Fruit fly (Drosophila melanogaster) whole organism, prepupa: Measurements from ENCODE around the gene CG13625.

Source experiments
- CG10631 ChIP-seq: fragments of 200-800 bp; sonication (Bioruptor generic); optimal IDR thresholded peaks from 2 replicates; lab custom pipeline; 2016; ENCODE audit warnings: missing biosample characterization, missing genetic modification characterization
- CG11294 ChIP-seq: fragments of 200-800 bp; sonication (Bioruptor generic); IDR thresholded peaks from 2 replicates; pipeline ENCODE4 v1.3.6; 2022; ENCODE audit warnings: missing biosample characterization, missing genetic modification characterization
- CG11762 ChIP-seq: fragments of 200-800 bp; sonication (Bioruptor generic); optimal IDR thresholded peaks from 3 replicates; lab custom pipeline; 2016; ENCODE audit warnings: missing biosample characterization, missing genetic modification characterization; ENCODE audit not compliant: insufficient read depth
- CG11902 ChIP-seq: fragments of 200-800 bp; sonication (Bioruptor generic); optimal IDR thresholded peaks from 3 replicates; lab custom pipeline; 2016; ENCODE audit warnings: missing biosample characterization, missing genetic modification characterization
- CG15336 ChIP-seq: fragments of 200-800 bp; sonication (Bioruptor generic); IDR thresholded peaks from 2 replicates; pipeline ENCODE4 v1.3.6; 2022; ENCODE audit warnings: missing biosample characterization, missing genetic modification characterization
- CG1621 ChIP-seq: fragments of 200-800 bp; sonication (Bioruptor generic); optimal IDR thresholded peaks from 3 replicates; lab custom pipeline; 2018; ENCODE audit warnings: missing biosample characterization, mild to moderate bottlenecking, missing genetic modification characterization
- CG16779 ChIP-seq: fragments of 200-800 bp; sonication (Bioruptor generic); optimal IDR thresholded peaks from 3 replicates; lab custom pipeline; 2017; ENCODE audit warnings: missing biosample characterization, mild to moderate bottlenecking, missing genetic modification characterization
- CG32006 ChIP-seq: fragments of 200-800 bp; sonication (Bioruptor generic); optimal IDR thresholded peaks from 3 replicates; lab custom pipeline; 2017; ENCODE audit warnings: missing biosample characterization, mild to moderate bottlenecking, missing genetic modification characterization
- CG3919 ChIP-seq: fragments of 200-800 bp; sonication (Bioruptor generic); optimal IDR thresholded peaks from 3 replicates; lab custom pipeline; 2016; ENCODE audit warnings: missing biosample characterization, missing genetic modification characterization
- CG4318 ChIP-seq: fragments of 200-800 bp; sonication (Bioruptor generic); optimal IDR thresholded peaks from 3 replicates; lab custom pipeline; 2017; ENCODE audit warnings: missing biosample characterization, mild to moderate bottlenecking, missing genetic modification characterization
- CG6163 ChIP-seq: fragments of 200-800 bp; sonication (Bioruptor generic); IDR thresholded peaks from 3 replicates; pipeline ENCODE4 v1.3.6; 2022; ENCODE audit warnings: missing biosample characterization, missing genetic modification characterization
- CG6276 ChIP-seq: fragments of 200-800 bp; sonication (Bioruptor generic); optimal IDR thresholded peaks from 2 replicates; lab custom pipeline; 2017; ENCODE audit warnings: missing biosample characterization, mild to moderate bottlenecking, missing genetic modification characterization
- CG6792 ChIP-seq: fragments of 200-800 bp; sonication (Bioruptor generic); optimal IDR thresholded peaks from 3 replicates; lab custom pipeline; 2016; ENCODE audit warnings: missing biosample characterization, missing genetic modification characterization
- CG6808 ChIP-seq: fragments of 200-800 bp; sonication (Bioruptor generic); optimal IDR thresholded peaks from 3 replicates; lab custom pipeline; 2017; ENCODE audit warnings: missing biosample characterization, missing genetic modification characterization, mild to moderate bottlenecking, moderate library complexity, missing genetic modification reagents
- CG6854 ChIP-seq: fragments of 200-800 bp; sonication (Bioruptor generic); optimal IDR thresholded peaks from 2 replicates; lab custom pipeline; 2017; ENCODE audit warnings: missing biosample characterization, mild to moderate bottlenecking, missing genetic modification characterization
- CG7368 ChIP-seq: fragments of 200-800 bp; sonication (Bioruptor generic); optimal IDR thresholded peaks from 3 replicates; lab custom pipeline; 2016; ENCODE audit warnings: missing biosample characterization, missing genetic modification characterization
- CG8119 ChIP-seq: fragments of 200-800 bp; sonication (Bioruptor generic); IDR thresholded peaks from 3 replicates; pipeline ENCODE4 v1.3.6; 2022; ENCODE audit warnings: missing biosample characterization, missing genetic modification characterization
- CG8319 ChIP-seq: fragments of 200-800 bp; sonication (Bioruptor generic); optimal IDR thresholded peaks from 3 replicates; lab custom pipeline; 2016; ENCODE audit warnings: missing biosample characterization, missing genetic modification characterization
- CG8632 ChIP-seq: fragments of 200-800 bp; sonication (Bioruptor generic); optimal IDR thresholded peaks from 3 replicates; lab custom pipeline; 2016; ENCODE audit warnings: missing biosample characterization, missing genetic modification characterization
- Eip78C ChIP-seq: fragments of 200-800 bp; sonication (Bioruptor generic); peaks from one replicate; lab custom pipeline; 2016; ENCODE audit warnings: missing biosample characterization, missing genetic modification characterization
- Ets21C ChIP-seq: fragments of 200-800 bp; sonication (Bioruptor generic); optimal IDR thresholded peaks from 3 replicates; lab custom pipeline; 2016; ENCODE audit warnings: missing biosample characterization, missing genetic modification characterization
- Gug ChIP-seq: fragments of 200-800 bp; sonication (Bioruptor generic); IDR thresholded peaks from 2 replicates; pipeline ENCODE4 v1.3.6; 2022; ENCODE audit warnings: missing biosample characterization, missing genetic modification characterization
- Hr39 ChIP-seq: fragments of 200-800 bp; sonication (Bioruptor generic); optimal IDR thresholded peaks from 2 replicates; lab custom pipeline; 2016; ENCODE audit warnings: missing biosample characterization, missing genetic modification characterization
- Hr4 ChIP-seq: fragments of 200-800 bp; sonication (Bioruptor generic); optimal IDR thresholded peaks from 3 replicates; lab custom pipeline; 2016; ENCODE audit warnings: missing biosample characterization, missing genetic modification characterization
- OdsH ChIP-seq: fragments of 200-800 bp; sonication (Bioruptor generic); optimal IDR thresholded peaks from 3 replicates; lab custom pipeline; 2016; ENCODE audit warnings: missing biosample characterization, missing genetic modification characterization
- Sox102F ChIP-seq: fragments of 200-800 bp; sonication (Bioruptor generic); optimal IDR thresholded peaks from 2 replicates; lab custom pipeline; 2016; ENCODE audit warnings: missing biosample characterization, mild to moderate bottlenecking, missing genetic modification characterization
- Sox15 ChIP-seq: fragments of 200-800 bp; sonication (Bioruptor generic); optimal IDR thresholded peaks from 3 replicates; lab custom pipeline; 2016; ENCODE audit warnings: missing biosample characterization, missing genetic modification characterization
- acj6 ChIP-seq: fragments of 200-800 bp; sonication (Bioruptor generic); optimal IDR thresholded peaks from 3 replicates; lab custom pipeline; 2016; ENCODE audit warnings: missing biosample characterization, missing genetic modification characterization
- cyc ChIP-seq: fragments of 200-800 bp; sonication (Bioruptor generic); optimal IDR thresholded peaks from 3 replicates; lab custom pipeline; 2016; ENCODE audit warnings: missing biosample characterization, missing genetic modification characterization
- dac ChIP-seq: fragments of 200-800 bp; sonication (Bioruptor generic); optimal IDR thresholded peaks from 2 replicates; lab custom pipeline; 2017; ENCODE audit warnings: missing biosample characterization, mild to moderate bottlenecking, missing genetic modification characterization
- dsx ChIP-seq: fragments of 200-800 bp; optimal IDR thresholded peaks from 3 replicates; lab custom pipeline; 2019; ENCODE audit warnings: missing biosample characterization, mild to moderate bottlenecking, missing genetic modification characterization, moderate library complexity; ENCODE audit not compliant: poor library complexity, severe bottlenecking
- eg ChIP-seq: fragments of 200-800 bp; sonication (Bioruptor generic); IDR thresholded peaks from 3 replicates; pipeline ENCODE4 v1.3.6; 2022; ENCODE audit warnings: missing biosample characterization, missing genetic modification characterization
- esn ChIP-seq: fragments of 200-800 bp; sonication (Bioruptor generic); optimal IDR thresholded peaks from 2 replicates; lab custom pipeline; 2016; ENCODE audit warnings: missing biosample characterization, mild to moderate bottlenecking, missing genetic modification characterization, moderate library complexity
- fkh ChIP-seq: fragments of 200-800 bp; sonication (Bioruptor generic); optimal IDR thresholded peaks from 3 replicates; lab custom pipeline; 2017; ENCODE audit warnings: missing biosample characterization, mild to moderate bottlenecking, missing genetic modification characterization, moderate library complexity
- lz ChIP-seq: fragments of 200-800 bp; sonication (Bioruptor generic); optimal IDR thresholded peaks from 3 replicates; lab custom pipeline; 2016; ENCODE audit warnings: missing biosample characterization, missing genetic modification characterization
- pdm3 ChIP-seq: fragments of 200-800 bp; sonication (Bioruptor generic); optimal IDR thresholded peaks from 3 replicates; lab custom pipeline; 2016; ENCODE audit warnings: missing biosample characterization, missing genetic modification characterization
- salr ChIP-seq, 2 experiments: fragments of 200-800 bp; sonication (Bioruptor generic); optimal IDR thresholded peaks; 3 replicates each; lab custom pipeline; 2016 to 2018; ENCODE audit warnings: missing biosample characterization in 2 of 2, missing genetic modification characterization in 2 of 2, mild to moderate bottlenecking in 1 of 2
- ss ChIP-seq, 2 experiments: fragments of 200-800 bp; sonication (Bioruptor generic); optimal IDR thresholded peaks; 2 replicates in 1 of 2; 3 replicates in 1 of 2; lab custom pipeline; 2017 to 2018; ENCODE audit warnings: mild to moderate bottlenecking in 2 of 2, missing biosample characterization in 2 of 2, missing genetic modification characterization in 2 of 2, moderate library complexity in 1 of 2
- svp ChIP-seq: fragments of 200-800 bp; sonication (Bioruptor generic); peaks from one replicate; lab custom pipeline; 2016; ENCODE audit warnings: missing biosample characterization, missing genetic modification characterization
- topi ChIP-seq: fragments of 200-800 bp; sonication (Bioruptor generic); optimal IDR thresholded peaks from 3 replicates; lab custom pipeline; 2016; ENCODE audit warnings: missing biosample characterization, missing genetic modification characterization
- vri ChIP-seq: fragments of 200-800 bp; sonication (Bioruptor generic); optimal IDR thresholded peaks from 3 replicates; lab custom pipeline; 2016; ENCODE audit warnings: missing biosample characterization, mild to moderate bottlenecking, missing genetic modification characterization

CG13625 gene

dm6 chr3R:24549834-24550233 is 35.1 kb downstream of the CG13625 start (continued):
- no peak for TF ChIP-seq Hr4
- peak; percentile 92 for TF ChIP-seq CG6808 (GFP tag; lab: Kevin White, UChicago)
- no peak for TF ChIP-seq CG6792 (GFP tag; lab: Kevin White, UChicago)
- no peak for TF ChIP-seq acj6 (GFP tag; lab: Kevin White, UChicago)
- TF ChIP-seq CG1621, result peak; percentile 77
- peak; percentile 32 for TF ChIP-seq CG8632 (GFP tag; lab: Kevin White, UChicago)
- no peak for TF ChIP-seq CG16779 (tag; lab: Kevin White, UChicago)

DNA sequence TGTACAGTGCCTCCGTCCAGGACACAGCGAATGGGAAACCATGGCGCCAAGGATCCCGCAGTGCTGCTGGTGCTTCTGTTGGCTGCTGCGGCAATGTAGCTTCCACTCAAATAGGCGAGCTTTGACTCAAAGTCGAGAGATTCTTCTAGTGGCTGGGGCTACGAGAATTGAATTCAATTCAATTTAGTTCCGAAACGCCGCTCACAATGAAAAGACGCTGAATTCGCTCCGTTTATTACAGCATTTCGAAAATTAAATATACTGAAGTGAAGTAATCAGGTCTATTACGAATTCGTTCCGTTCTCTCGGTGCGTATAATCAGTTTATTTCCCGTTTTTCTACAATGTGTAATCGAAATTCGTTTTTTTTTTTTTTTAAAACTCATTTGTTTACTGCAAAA is 36.1 kb downstream of the CG13625 start:
- peak; percentile 48 for TF ChIP-seq vri (GFP tag; lab: Kevin White, UChicago)
- TF ChIP-seq CG8319 (GFP tag; lab: Kevin White, UChicago), result no peak
- no peak for TF ChIP-seq CG8119 (GFP tag; lab: Robert Waterston, UW)
- no peak for TF ChIP-seq CG1621
- TF ChIP-seq Eip78C (GFP tag; lab: Kevin White, UChicago), result peak; percentile 1
- no peak for TF ChIP-seq CG11762 (GFP tag; lab: Kevin White, UChicago)
- TF ChIP-seq esn (GFP tag; lab: Kevin White, UChicago), result no peak
- no peak for TF ChIP-seq CG3919 (GFP tag; lab: Kevin White, UChicago)
- no peak for TF ChIP-seq lz (GFP tag; lab: Kevin White, UChicago)
- TF ChIP-seq Ets21C, result no peak
- peak in 1 of 2 experiments; percentile 17 for TF ChIP-seq ss (GFP tag; optimal IDR thresholded peaks at IDR 0.05; lab: Kevin White, UChicago)
- TF ChIP-seq cyc (GFP tag; lab: Kevin White, UChicago), result no peak
- no peak for TF ChIP-seq CG6792 (GFP tag; lab: Kevin White, UChicago)
- no peak for TF ChIP-seq CG16779 (tag; lab: Kevin White, UChicago)

dm6 chr3R:24548216-24548615 is 36.7 kb downstream of the CG13625 start:
- TF ChIP-seq CG6808 (GFP tag; lab: Kevin White, UChicago) (no peak), dac (no peak), esn (GFP tag; lab: Kevin White, UChicago) (no peak)

- peak; percentile 65 for TF ChIP-seq CG15336 (GFP tag; lab: Robert Waterston, UW)
- TF ChIP-seq dsx (GFP tag; lab: Kevin White, UChicago), result no peak
- peak; percentile 43; the same call in 1 of the 2 replicates for TF ChIP-seq CG11294 (GFP tag; lab: Robert Waterston, UW)
- peak; percentile 14 for TF ChIP-seq CG32006 (GFP tag; lab: Kevin White, UChicago)
- TF ChIP-seq eg, result peak; percentile 75
- TF ChIP-seq OdsH (GFP tag; lab: Kevin White, UChicago), result peak; percentile 22
- TF ChIP-seq CG6163 (GFP tag; lab: Robert Waterston, UW), result 0 out of 3 replicates have a peak, but pooled peaks have one; percentile 34
- TF ChIP-seq topi (GFP tag; lab: Kevin White, UChicago), result no peak
- no peak for TF ChIP-seq CG7368 (GFP tag; lab: Kevin White, UChicago)
- 0 out of 2 replicates have a peak, but pooled peaks have one; percentile 49 for TF ChIP-seq Gug (GFP tag; lab: Robert Waterston, UW)
- peak; percentile 41 for TF ChIP-seq CG6276 (GFP tag; lab: Kevin White, UChicago)
Observed at dm6 chr3R:24544388-24544787, 40.6 kb downstream of the CG13625 start, which contains the start of gene Esyt2. TSS of gene Esyt2 (plus strand) at chr3R:24544719.

DNA sequence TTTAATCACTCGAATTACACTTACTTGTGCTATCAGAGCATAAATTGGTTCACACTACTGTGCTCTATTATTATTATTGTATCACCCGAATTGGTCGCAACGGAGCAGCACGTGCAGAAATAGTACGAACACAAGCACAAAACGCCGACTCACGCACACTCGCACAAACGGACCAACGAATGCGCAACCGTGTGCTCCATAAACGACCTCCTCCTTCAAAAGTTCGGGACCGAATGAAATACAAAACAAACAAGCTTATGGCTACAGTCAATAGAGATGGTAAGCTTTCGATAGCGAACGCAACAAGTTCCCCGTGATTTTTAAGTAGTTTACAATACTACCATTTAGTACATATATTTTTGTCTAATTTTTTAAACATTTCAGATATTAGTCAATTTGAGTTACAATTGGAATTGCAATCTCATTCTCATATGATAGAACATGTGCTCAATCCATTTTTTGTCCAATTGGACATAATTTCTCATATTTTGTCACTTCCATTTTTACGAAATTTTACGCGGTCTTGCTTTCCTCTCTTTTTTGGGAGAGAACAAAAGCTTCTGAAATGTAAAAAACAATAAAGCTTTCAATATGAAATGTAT is 41.2 kb downstream of the CG13625 start, which contains the start of gene Cftr:
Gene Cftr, minus strand, starts transcription at position 239 of the 602 bp plus-strand sequence.
- TF ChIP-seq dsx (GFP tag; lab: Kevin White, UChicago), result peak; percentile 60
- peak; percentile 47 for TF ChIP-seq CG3919 (GFP tag; lab: Kevin White, UChicago)
- peak; percentile 76 for TF ChIP-seq Eip78C (GFP tag; lab: Kevin White, UChicago)
- TF ChIP-seq CG15336 (GFP tag; lab: Robert Waterston, UW), result peak; percentile 16; the same call in 1 of the 2 replicates
- TF ChIP-seq fkh (GFP tag; lab: Kevin White, UChicago), result peak; percentile 93
- TF ChIP-seq svp (GFP tag; lab: Kevin White, UChicago), result peak; percentile 53
- peak; percentile 64 for TF ChIP-seq esn (GFP tag; lab: Kevin White, UChicago)
- TF ChIP-seq ss (GFP tag; optimal IDR thresholded peaks at IDR 0.05; lab: Kevin White, UChicago), result peak; percentile 40 to 46
- TF ChIP-seq cyc (GFP tag; lab: Kevin White, UChicago), result peak; percentile 33
- peak; percentile 68 for TF ChIP-seq CG6854 (GFP tag; lab: Kevin White, UChicago)
- TF ChIP-seq Ets21C, result peak; percentile 14
- no peak for TF ChIP-seq Hr39 (GFP tag; lab: Kevin White, UChicago)
- TF ChIP-seq Sox15 (GFP tag; lab: Kevin White, UChicago), result no peak
- TF ChIP-seq pdm3 (GFP tag; lab: Kevin White, UChicago), result peak; percentile 52
- peak; percentile 71 for TF ChIP-seq Sox102F (GFP tag; lab: Kevin White, UChicago)
- no peak for TF ChIP-seq CG10631
- TF ChIP-seq CG4318, result no peak
- TF ChIP-seq CG6792 (GFP tag; lab: Kevin White, UChicago), result peak; percentile 7
- TF ChIP-seq CG11902, result no peak
- no peak for TF ChIP-seq salr (GFP tag; optimal IDR thresholded peaks at IDR 0.05; lab: Kevin White, UChicago)
